Worm (Caenorhabditis elegans) whole organism, young adult: Measurements from ENCODE around the gene far-8.

Source experiments
- B0336.3 ChIP-seq: fragments of 200-800 bp; sonication (Bioruptor generic); IDR thresholded peaks from 2 replicates; pipeline ENCODE4 v1.3.6; 2022; ENCODE audit warnings: missing genetic modification characterization, missing compliant biosample characterization
- F57C9.4 ChIP-seq: sonication (generic microtip); optimal IDR thresholded peaks from 2 replicates; lab custom pipeline; 2017; ENCODE audit warnings: mild to moderate bottlenecking, missing genetic modification characterization, missing compliant biosample characterization
- K11D2.4 ChIP-seq: fragments of 200-800 bp; sonication (Bioruptor generic); IDR thresholded peaks from 2 replicates; pipeline ENCODE4 v1.3.6; 2022; ENCODE audit warnings: missing genetic modification reagents, missing genetic modification characterization, missing compliant biosample characterization
- T07F8.4 ChIP-seq: sonication (generic microtip); optimal IDR thresholded peaks from 2 replicates; lab custom pipeline; 2016; ENCODE audit warnings: mild to moderate bottlenecking, missing genetic modification characterization, moderate library complexity, missing compliant biosample characterization
- aptf-3 ChIP-seq: fragments of 200-800 bp; sonication (Bioruptor generic); IDR thresholded peaks from 2 replicates; pipeline ENCODE4 v1.3.6; 2022; ENCODE audit warnings: missing genetic modification characterization, missing compliant biosample characterization
- chd-7 ChIP-seq: sonication (generic microtip); optimal IDR thresholded peaks from 2 replicates; lab custom pipeline; 2016; ENCODE audit warnings: mild to moderate bottlenecking, missing genetic modification characterization, moderate library complexity, missing compliant biosample characterization
- let-607 ChIP-seq, 2 experiments: fragments of 200-800 bp in 1 of 2; sonication (Bioruptor generic) in 1 of 2; sonication (generic microtip) in 1 of 2; optimal IDR thresholded peaks; 2 replicates each; lab custom pipeline; 2016 to 2018; ENCODE audit warnings: mild to moderate bottlenecking in 2 of 2, missing compliant biosample characterization in 2 of 2, missing genetic modification characterization in 2 of 2, moderate library complexity in 2 of 2, missing genotype in 1 of 2
- snpc-4 ChIP-seq, 5 experiments: fragments of 150-350 bp in 1 of 5; sonication (generic microtip) in 4 of 5; optimal IDR thresholded peaks; 2 replicates each; lab custom pipeline; 2014 to 2018; ENCODE audit warnings: missing genetic modification characterization in 5 of 5, missing biosample characterization in 3 of 5, antibody characterized with exemption in 2 of 5, mild to moderate bottlenecking in 2 of 5, missing compliant biosample characterization in 2 of 5, missing genotype in 2 of 5, moderate library complexity in 2 of 5, missing genetic modification reagents in 1 of 5
- tlf-1 ChIP-seq: fragments of 200-800 bp; sonication (Bioruptor generic); optimal IDR thresholded peaks from 2 replicates; lab custom pipeline; 2018; ENCODE audit warnings: mild to moderate bottlenecking, missing genetic modification characterization, missing compliant biosample characterization
- unc-62 ChIP-seq: fragments of 150-350 bp; optimal IDR thresholded peaks from 2 replicates; lab custom pipeline; 2014; ENCODE audit warnings: missing biosample characterization, missing genetic modification reagents, missing genetic modification characterization
- ztf-22 ChIP-seq: fragments of 200-800 bp; sonication (Bioruptor generic); optimal IDR thresholded peaks from 2 replicates; lab custom pipeline; 2018; ENCODE audit warnings: mild to moderate bottlenecking, missing genetic modification characterization, moderate library complexity, missing compliant biosample characterization
- ztf-3 ChIP-seq: fragments of 200-800 bp; sonication (Bioruptor generic); optimal IDR thresholded peaks from 2 replicates; lab custom pipeline; 2018; ENCODE audit warnings: mild to moderate bottlenecking, missing genetic modification characterization, missing compliant biosample characterization
- ztf-6 ChIP-seq: fragments of 200-800 bp; sonication (Bioruptor generic); IDR thresholded peaks from 2 replicates; pipeline ENCODE4 v1.3.6; 2022; ENCODE audit warnings: missing genetic modification reagents, missing genetic modification characterization, missing compliant biosample characterization

- TF ChIP-seq snpc-4 (GFP tag; optimal IDR thresholded peaks at IDR 0.05; lab: Kevin White, UChicago), result no peak
- TF ChIP-seq snpc-4 (tag; optimal IDR thresholded peaks at IDR 0.05; lab: Kevin White, UChicago), result no peak
- TF ChIP-seq B0336.3 (GFP tag; lab: Robert Waterston, UW), result no peak
- no peak for TF ChIP-seq tlf-1 (GFP tag; lab: Kevin White, UChicago)
- no peak for TF ChIP-seq F57C9.4 (tag; lab: Kevin White, UChicago)
- TF ChIP-seq ztf-6 (GFP tag; lab: Robert Waterston, UW), result no peak
- TF ChIP-seq ztf-22 (GFP tag; lab: Kevin White, UChicago), result no peak
- no peak for TF ChIP-seq T07F8.4 (tag; lab: Kevin White, UChicago)
- no peak for TF ChIP-seq aptf-3 (GFP tag; lab: Robert Waterston, UW)
- no peak for TF ChIP-seq chd-7 (tag; lab: Kevin White, UChicago)
- TF ChIP-seq let-607 (tag; optimal IDR thresholded peaks at IDR 0.05; lab: Kevin White, UChicago), result no peak
- no peak for TF ChIP-seq K11D2.4
- TF ChIP-seq unc-62 (GFP tag; lab: Kevin White, UChicago), result no peak
- no peak for TF ChIP-seq ztf-3 (GFP tag; lab: Kevin White, UChicago)
These were observed 27.1 kb downstream of the far-8 start, which contains the start of gene T24C4.2 for ce11 chrIII:869869-870268.
